Worm (Caenorhabditis elegans): ENCODE measurements around the gene slc-17.1.

DNA sequence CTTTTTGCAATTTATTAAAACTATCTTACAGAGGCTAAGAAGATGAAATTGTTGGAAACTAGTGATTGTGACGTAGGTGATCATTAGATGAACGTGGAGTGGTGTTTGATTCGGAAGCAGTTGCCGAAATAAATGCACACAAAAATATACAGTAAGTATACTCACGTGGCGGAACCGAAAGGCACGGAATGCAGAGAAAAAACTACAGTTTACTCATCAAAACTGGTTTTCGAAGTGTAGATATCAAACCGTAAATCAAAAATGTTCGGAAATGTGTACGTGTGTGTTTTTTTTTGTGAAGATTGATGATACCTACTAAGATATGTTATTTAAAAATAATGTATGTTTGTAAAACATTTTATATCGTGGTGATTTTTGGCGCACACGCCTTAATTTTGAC lies 38.0 kb downstream of the slc-17.1 start:
- TF ChIP-seq flt-1 (GFP tag; IDR thresholded peaks at IDR 0.05) (no peak), klf-2 (GFP tag; conservative IDR thresholded peaks at IDR 0.05) (no peak), med-1 (GFP tag; optimal IDR thresholded peaks at IDR 0.05; ENCODE audit: insufficient read depth) (no peak), ztf-23 (GFP tag; IDR thresholded peaks at IDR 0.05) (no peak), ztf-29 (GFP tag; IDR thresholded peaks at IDR 0.05) (no peak)

All from whole organism, midembryonic.